Worm (Caenorhabditis elegans) whole organism, young adult: ENCODE data around the gene C54D2.6.

Source experiments
- B0336.3 ChIP-seq: fragments of 200-800 bp; sonication (Bioruptor generic); IDR thresholded peaks from 2 replicates; pipeline ENCODE4 v1.3.6; 2022; ENCODE audit warnings: missing genetic modification characterization, missing compliant biosample characterization
- C06A6.2 ChIP-seq: fragments of 200-800 bp; sonication (Bioruptor generic); conservative IDR thresholded peaks from 2 replicates; pipeline ENCODE4 v1.3.6; 2022; ENCODE audit warnings: missing genetic modification characterization, missing compliant biosample characterization
- C17E4.6 ChIP-seq: fragments of 200-800 bp; sonication (Bioruptor generic); IDR thresholded peaks from 2 replicates; pipeline ENCODE4 v1.3.6; 2022; ENCODE audit warnings: missing genetic modification reagents, missing genetic modification characterization, missing compliant biosample characterization
- F10E7.11 ChIP-seq: sonication (generic microtip); optimal IDR thresholded peaks from 2 replicates; lab custom pipeline; 2017; ENCODE audit warnings: mild to moderate bottlenecking, missing genetic modification characterization, moderate library complexity, missing compliant biosample characterization
- F49E8.2 ChIP-seq: sonication (generic microtip); optimal IDR thresholded peaks from 3 replicates; lab custom pipeline; 2017; ENCODE audit warnings: missing genetic modification characterization, mild to moderate bottlenecking, missing compliant biosample characterization, antibody characterized with exemption, moderate library complexity; ENCODE audit not compliant: insufficient read depth
- F52B5.7 ChIP-seq: sonication (generic microtip); optimal IDR thresholded peaks from 2 replicates; lab custom pipeline; 2016; ENCODE audit warnings: mild to moderate bottlenecking, missing genetic modification characterization, missing compliant biosample characterization
- F55B11.4 ChIP-seq: sonication (generic microtip); optimal IDR thresholded peaks from 2 replicates; lab custom pipeline; 2016; ENCODE audit warnings: missing compliant biosample characterization, missing genetic modification characterization, borderline replicate concordance; ENCODE audit not compliant: insufficient read depth
- F57C9.4 ChIP-seq: sonication (generic microtip); optimal IDR thresholded peaks from 2 replicates; lab custom pipeline; 2017; ENCODE audit warnings: mild to moderate bottlenecking, missing genetic modification characterization, missing compliant biosample characterization
- K11D2.4 ChIP-seq: fragments of 200-800 bp; sonication (Bioruptor generic); IDR thresholded peaks from 2 replicates; pipeline ENCODE4 v1.3.6; 2022; ENCODE audit warnings: missing genetic modification reagents, missing genetic modification characterization, missing compliant biosample characterization
- T26A5.8 ChIP-seq: sonication (generic microtip); optimal IDR thresholded peaks from 2 replicates; lab custom pipeline; 2016; ENCODE audit warnings: missing genetic modification characterization, missing compliant biosample characterization
- Y56A3A.18 ChIP-seq: fragments of 200-800 bp; sonication (Bioruptor generic); IDR thresholded peaks from 2 replicates; pipeline ENCODE4 v1.3.6; 2022; ENCODE audit warnings: missing genetic modification reagents, missing genetic modification characterization, missing compliant biosample characterization
- ZK185.1 ChIP-seq: sonication (generic microtip); optimal IDR thresholded peaks from 2 replicates; lab custom pipeline; 2016; ENCODE audit warnings: mild to moderate bottlenecking, missing genetic modification characterization, missing compliant biosample characterization; ENCODE audit not compliant: poor library complexity, severe bottlenecking
- ama-1 ChIP-seq, 3 experiments: fragments of 150-350 bp in 1 of 3; sonication (generic microtip) in 2 of 3; optimal IDR thresholded peaks; 2 replicates each; lab custom pipeline; 2014 to 2018; ENCODE audit warnings: missing biosample characterization in 2 of 3, missing genetic modification characterization in 2 of 3, missing genetic modification reagents in 2 of 3
- ceh-27 ChIP-seq: fragments of 200-800 bp; sonication (Bioruptor generic); optimal IDR thresholded peaks from 2 replicates; lab custom pipeline; 2018; ENCODE audit warnings: mild to moderate bottlenecking, missing genetic modification characterization, moderate library complexity, missing compliant biosample characterization
- ceh-79 ChIP-seq: sonication (generic microtip); optimal IDR thresholded peaks from 2 replicates; lab custom pipeline; 2017; ENCODE audit warnings: mild to moderate bottlenecking, missing genetic modification characterization, missing compliant biosample characterization
- chd-7 ChIP-seq: sonication (generic microtip); optimal IDR thresholded peaks from 2 replicates; lab custom pipeline; 2016; ENCODE audit warnings: mild to moderate bottlenecking, missing genetic modification characterization, moderate library complexity, missing compliant biosample characterization
- dpl-1 ChIP-seq: fragments of 150-350 bp; optimal IDR thresholded peaks from 2 replicates; lab custom pipeline; 2014; ENCODE audit warnings: missing biosample characterization, missing genetic modification reagents, missing genetic modification characterization
- egrh-3 ChIP-seq: fragments of 200-800 bp; sonication (Bioruptor generic); IDR thresholded peaks from 2 replicates; pipeline ENCODE4 v1.3.6; 2022; ENCODE audit warnings: missing genetic modification reagents, missing genetic modification characterization, missing compliant biosample characterization
- hlh-12 ChIP-seq: sonication (generic microtip); optimal IDR thresholded peaks from 2 replicates; lab custom pipeline; 2016; ENCODE audit warnings: missing genetic modification characterization, missing compliant biosample characterization
- hrde-1 ChIP-seq: sonication (generic microtip); optimal IDR thresholded peaks from 2 replicates; lab custom pipeline; 2016; ENCODE audit warnings: missing genetic modification characterization, mild to moderate bottlenecking, missing compliant biosample characterization, moderate library complexity, missing genotype, missing genetic modification reagents, borderline replicate concordance
- lin-54 ChIP-seq: fragments of 200-800 bp; sonication (Bioruptor generic); optimal IDR thresholded peaks from 2 replicates; lab custom pipeline; 2018; ENCODE audit warnings: mild to moderate bottlenecking, missing genetic modification characterization, missing compliant biosample characterization
- lsy-27 ChIP-seq: sonication (generic microtip); optimal IDR thresholded peaks from 2 replicates; lab custom pipeline; 2017; ENCODE audit warnings: missing genetic modification characterization, mild to moderate bottlenecking, missing compliant biosample characterization, antibody characterized with exemption, missing genotype, borderline replicate concordance; ENCODE audit not compliant: insufficient read depth
- nfya-2 ChIP-seq: fragments of 200-800 bp; sonication (Bioruptor generic); IDR thresholded peaks from 2 replicates; pipeline ENCODE4 v1.3.6; 2022; ENCODE audit warnings: missing genetic modification reagents, missing genetic modification characterization, missing compliant biosample characterization
- nfyb-1 ChIP-seq: fragments of 200-800 bp; sonication (Bioruptor generic); IDR thresholded peaks from 2 replicates; pipeline ENCODE4 v1.3.6; 2022; ENCODE audit warnings: missing genetic modification reagents, missing genetic modification characterization, missing compliant biosample characterization
- nhr-120 ChIP-seq: fragments of 200-800 bp; sonication (Bioruptor generic); IDR thresholded peaks from 2 replicates; pipeline ENCODE4 v1.3.6; 2022; ENCODE audit warnings: missing genetic modification characterization, missing compliant biosample characterization
- nhr-80 ChIP-seq: sonication (generic microtip); optimal IDR thresholded peaks from 2 replicates; lab custom pipeline; 2016; ENCODE audit warnings: missing genetic modification characterization, missing compliant biosample characterization
- nhr-90 ChIP-seq: sonication (generic microtip); optimal IDR thresholded peaks from 2 replicates; lab custom pipeline; 2016; ENCODE audit warnings: missing genotype, mild to moderate bottlenecking, missing genetic modification characterization, missing compliant biosample characterization
- repo-1 ChIP-seq: sonication (generic microtip); optimal IDR thresholded peaks from 2 replicates; lab custom pipeline; 2017; ENCODE audit warnings: mild to moderate bottlenecking, missing genetic modification characterization, missing compliant biosample characterization
- snpc-4 ChIP-seq, 5 experiments: fragments of 150-350 bp in 1 of 5; sonication (generic microtip) in 4 of 5; optimal IDR thresholded peaks; 2 replicates each; lab custom pipeline; 2014 to 2018; ENCODE audit warnings: missing genetic modification characterization in 5 of 5, missing biosample characterization in 3 of 5, antibody characterized with exemption in 2 of 5, mild to moderate bottlenecking in 2 of 5, missing compliant biosample characterization in 2 of 5, missing genotype in 2 of 5, moderate library complexity in 2 of 5, missing genetic modification reagents in 1 of 5
- somi-1 ChIP-seq: fragments of 200-800 bp; sonication (Bioruptor generic); optimal IDR thresholded peaks from 2 replicates; lab custom pipeline; 2018; ENCODE audit warnings: mild to moderate bottlenecking, missing genetic modification characterization, missing compliant biosample characterization
- tbp1 ChIP-seq: fragments of 200-800 bp; sonication (Bioruptor generic); optimal IDR thresholded peaks from 2 replicates; lab custom pipeline; 2018; ENCODE audit warnings: mild to moderate bottlenecking, missing genetic modification characterization, missing compliant biosample characterization
- unc-130 ChIP-seq: sonication (generic microtip); optimal IDR thresholded peaks from 2 replicates; lab custom pipeline; 2016; ENCODE audit warnings: missing genetic modification reagents, missing genetic modification characterization, missing compliant biosample characterization
- unc-62 ChIP-seq: fragments of 150-350 bp; optimal IDR thresholded peaks from 2 replicates; lab custom pipeline; 2014; ENCODE audit warnings: missing biosample characterization, missing genetic modification reagents, missing genetic modification characterization
- xnd-1 ChIP-seq: sonication (generic microtip); optimal IDR thresholded peaks from 2 replicates; lab custom pipeline; 2016; ENCODE audit warnings: missing genotype, missing genetic modification reagents, missing genetic modification characterization, missing compliant biosample characterization
- zim-3 ChIP-seq: sonication (generic microtip); optimal IDR thresholded peaks from 2 replicates; lab custom pipeline; 2017; ENCODE audit warnings: mild to moderate bottlenecking, missing genetic modification characterization, moderate library complexity, missing compliant biosample characterization
- ztf-6 ChIP-seq: fragments of 200-800 bp; sonication (Bioruptor generic); IDR thresholded peaks from 2 replicates; pipeline ENCODE4 v1.3.6; 2022; ENCODE audit warnings: missing genetic modification reagents, missing genetic modification characterization, missing compliant biosample characterization

C54D2.6 gene

ce11 chrX:7873350-7873749 is 26.0 kb upstream of the C54D2.6 start (continued):
- TF ChIP-seq somi-1 (GFP tag; lab: Kevin White, UChicago) = no peak
- no peak for TF ChIP-seq ztf-6 (GFP tag; lab: Robert Waterston, UW)

ce11 chrX:7867307-7867706 is 20.0 kb upstream of the C54D2.6 start:
- TF ChIP-seq dpl-1 = no peak
- no peak for TF ChIP-seq xnd-1 (tag; lab: Kevin White, UChicago)
- TF ChIP-seq nhr-120 (GFP tag; lab: Robert Waterston, UW) = no peak
- no peak for TF ChIP-seq lin-54 (GFP tag; lab: Kevin White, UChicago)
- no peak for TF ChIP-seq chd-7 (tag; lab: Kevin White, UChicago)
- TF ChIP-seq K11D2.4 (GFP tag; lab: Robert Waterston, UW) = no peak
- no peak for TF ChIP-seq Y56A3A.18
- TF ChIP-seq ZK185.1 (tag; lab: Kevin White, UChicago) = no peak
- TF ChIP-seq egrh-3 (GFP tag; lab: Robert Waterston, UW) = no peak

ce11 chrX:7866493-7866892 is 19.2 kb upstream of the C54D2.6 start:
- TF ChIP-seq unc-62 = no peak
- TF ChIP-seq nhr-80 = peak; percentile 34

- TF ChIP-seq F52B5.7 (tag; lab: Kevin White, UChicago) (no peak), unc-62 (no peak), unc-130 (no peak), zim-3 (tag; lab: Kevin White, UChicago) (no peak), C17E4.6 (GFP tag; lab: Robert Waterston, UW) (no peak), repo-1 (tag; lab: Kevin White, UChicago) (no peak), F49E8.2 (tag; lab: Kevin White, UChicago) (no peak), ceh-27 (no peak), chd-7 (tag; lab: Kevin White, UChicago) (no peak), T26A5.8 (tag; lab: Kevin White, UChicago) (no peak), snpc-4 (GFP tag; optimal IDR thresholded peaks at IDR 0.05; lab: Kevin White, UChicago) (no peak), snpc-4 (tag; optimal IDR thresholded peaks at IDR 0.05; lab: Kevin White, UChicago) (no peak), F57C9.4 (tag; lab: Kevin White, UChicago) (no peak), lsy-27 (tag; lab: Kevin White, UChicago) (no peak), F10E7.11 (tag; lab: Kevin White, UChicago) (no peak), nfyb-1 (GFP tag; lab: Robert Waterston, UW) (no peak), hlh-12 (tag; lab: Kevin White, UChicago) (no peak)
These were observed 5.1 kb downstream of the C54D2.6 start, which contains the start of gene idpp-11 for ce11 chrX:7842241-7842640. Gene idpp-11 (plus strand): TSS chrX:7842541.

ce11 chrX:7839989-7840388 is 7.3 kb downstream of the C54D2.6 start:
- TF ChIP-seq B0336.3 (GFP tag; lab: Robert Waterston, UW) = no peak

ce11 chrX:7838582-7838981 is 8.7 kb downstream of the C54D2.6 start, which contains the start of gene nlp-101:
Gene nlp-101 (plus strand): TSS chrX:7838882.
- TF ChIP-seq repo-1 (tag; lab: Kevin White, UChicago) = no peak
- TF ChIP-seq T26A5.8 (tag; lab: Kevin White, UChicago) = no peak
- TF ChIP-seq nhr-90 (tag; lab: Kevin White, UChicago) = no peak
- TF ChIP-seq ceh-79 (tag; lab: Kevin White, UChicago) = no peak
- TF ChIP-seq nhr-120 (GFP tag; lab: Robert Waterston, UW) = no peak
- TF ChIP-seq hrde-1 (tag; lab: Kevin White, UChicago) = no peak
- TF ChIP-seq nfya-2 (GFP tag; lab: Robert Waterston, UW) = no peak
- TF ChIP-seq ama-1 (optimal IDR thresholded peaks at IDR 0.05; lab: Kevin White, UChicago) = no peak
- TF ChIP-seq ama-1 (GFP tag; optimal IDR thresholded peaks at IDR 0.05; lab: Kevin White, UChicago) = no peak
- no peak for TF ChIP-seq tbp1
- TF ChIP-seq F55B11.4 (tag; lab: Kevin White, UChicago) = no peak
- TF ChIP-seq egrh-3 (GFP tag; lab: Robert Waterston, UW) = no peak
- no peak for TF ChIP-seq C06A6.2 (GFP tag; lab: Robert Waterston, UW)
